Fruit fly (Drosophila melanogaster) whole organism, prepupa: Measurements from ENCODE around the gene Jupiter.

ENCODE experiments used
- Blimp-1 ChIP-seq: fragments of 200-800 bp; sonication (Bioruptor generic); optimal IDR thresholded peaks from 3 replicates; lab custom pipeline; 2017; ENCODE audit warnings: missing biosample characterization, missing genetic modification characterization, mild to moderate bottlenecking, moderate library complexity, missing genetic modification reagents
- CG10631 ChIP-seq: fragments of 200-800 bp; sonication (Bioruptor generic); optimal IDR thresholded peaks from 2 replicates; lab custom pipeline; 2016; ENCODE audit warnings: missing biosample characterization, missing genetic modification characterization
- CG11762 ChIP-seq: fragments of 200-800 bp; sonication (Bioruptor generic); optimal IDR thresholded peaks from 3 replicates; lab custom pipeline; 2016; ENCODE audit warnings: missing biosample characterization, missing genetic modification characterization; ENCODE audit not compliant: insufficient read depth
- CG11902 ChIP-seq: fragments of 200-800 bp; sonication (Bioruptor generic); optimal IDR thresholded peaks from 3 replicates; lab custom pipeline; 2016; ENCODE audit warnings: missing biosample characterization, missing genetic modification characterization
- CG1621 ChIP-seq: fragments of 200-800 bp; sonication (Bioruptor generic); optimal IDR thresholded peaks from 3 replicates; lab custom pipeline; 2018; ENCODE audit warnings: missing biosample characterization, mild to moderate bottlenecking, missing genetic modification characterization
- CG16779 ChIP-seq: fragments of 200-800 bp; sonication (Bioruptor generic); optimal IDR thresholded peaks from 3 replicates; lab custom pipeline; 2017; ENCODE audit warnings: missing biosample characterization, mild to moderate bottlenecking, missing genetic modification characterization
- CG3032 ChIP-seq: fragments of 200-800 bp; optimal IDR thresholded peaks from 2 replicates; lab custom pipeline; 2019; ENCODE audit warnings: missing biosample characterization, mild to moderate bottlenecking, missing genetic modification characterization, moderate library complexity
- CG31627 ChIP-seq: fragments of 200-800 bp; sonication (Bioruptor generic); optimal IDR thresholded peaks from 3 replicates; lab custom pipeline; 2016; ENCODE audit warnings: missing biosample characterization, missing genetic modification characterization
- CG32006 ChIP-seq: fragments of 200-800 bp; sonication (Bioruptor generic); optimal IDR thresholded peaks from 3 replicates; lab custom pipeline; 2017; ENCODE audit warnings: missing biosample characterization, mild to moderate bottlenecking, missing genetic modification characterization
- CG34406 ChIP-seq: fragments of 200-800 bp; sonication (Bioruptor generic); optimal IDR thresholded peaks from 3 replicates; lab custom pipeline; 2016; ENCODE audit warnings: missing biosample characterization, missing genetic modification characterization
- CG3919 ChIP-seq: fragments of 200-800 bp; sonication (Bioruptor generic); optimal IDR thresholded peaks from 3 replicates; lab custom pipeline; 2016; ENCODE audit warnings: missing biosample characterization, missing genetic modification characterization
- CG4318 ChIP-seq: fragments of 200-800 bp; sonication (Bioruptor generic); optimal IDR thresholded peaks from 3 replicates; lab custom pipeline; 2017; ENCODE audit warnings: missing biosample characterization, mild to moderate bottlenecking, missing genetic modification characterization
- CG6163 ChIP-seq: fragments of 200-800 bp; sonication (Bioruptor generic); IDR thresholded peaks from 3 replicates; pipeline ENCODE4 v1.3.6; 2022; ENCODE audit warnings: missing biosample characterization, missing genetic modification characterization
- CG6792 ChIP-seq: fragments of 200-800 bp; sonication (Bioruptor generic); optimal IDR thresholded peaks from 3 replicates; lab custom pipeline; 2016; ENCODE audit warnings: missing biosample characterization, missing genetic modification characterization
- CG6808 ChIP-seq: fragments of 200-800 bp; sonication (Bioruptor generic); optimal IDR thresholded peaks from 3 replicates; lab custom pipeline; 2017; ENCODE audit warnings: missing biosample characterization, missing genetic modification characterization, mild to moderate bottlenecking, moderate library complexity, missing genetic modification reagents
- CG6854 ChIP-seq: fragments of 200-800 bp; sonication (Bioruptor generic); optimal IDR thresholded peaks from 2 replicates; lab custom pipeline; 2017; ENCODE audit warnings: missing biosample characterization, mild to moderate bottlenecking, missing genetic modification characterization
- CG7368 ChIP-seq: fragments of 200-800 bp; sonication (Bioruptor generic); optimal IDR thresholded peaks from 3 replicates; lab custom pipeline; 2016; ENCODE audit warnings: missing biosample characterization, missing genetic modification characterization
- CG8119 ChIP-seq: fragments of 200-800 bp; sonication (Bioruptor generic); IDR thresholded peaks from 3 replicates; pipeline ENCODE4 v1.3.6; 2022; ENCODE audit warnings: missing biosample characterization, missing genetic modification characterization
- CG8319 ChIP-seq: fragments of 200-800 bp; sonication (Bioruptor generic); optimal IDR thresholded peaks from 3 replicates; lab custom pipeline; 2016; ENCODE audit warnings: missing biosample characterization, missing genetic modification characterization
- CG8632 ChIP-seq: fragments of 200-800 bp; sonication (Bioruptor generic); optimal IDR thresholded peaks from 3 replicates; lab custom pipeline; 2016; ENCODE audit warnings: missing biosample characterization, missing genetic modification characterization
- CG9139 ChIP-seq: fragments of 200-800 bp; sonication (Bioruptor generic); optimal IDR thresholded peaks from 3 replicates; lab custom pipeline; 2017; ENCODE audit warnings: missing biosample characterization, mild to moderate bottlenecking, missing genetic modification characterization
- Eip93F ChIP-seq: fragments of 200-800 bp; sonication (Bioruptor generic); optimal IDR thresholded peaks from 2 replicates; lab custom pipeline; 2016; ENCODE audit warnings: missing biosample characterization, mild to moderate bottlenecking, missing genetic modification characterization
- Ets21C ChIP-seq: fragments of 200-800 bp; sonication (Bioruptor generic); optimal IDR thresholded peaks from 3 replicates; lab custom pipeline; 2016; ENCODE audit warnings: missing biosample characterization, missing genetic modification characterization
- Ets96B ChIP-seq: fragments of 200-800 bp; optimal IDR thresholded peaks from 2 replicates; lab custom pipeline; 2019; ENCODE audit warnings: missing biosample characterization, mild to moderate bottlenecking, missing genetic modification characterization, moderate library complexity
- Hr38 ChIP-seq: sonication (Bioruptor generic); optimal IDR thresholded peaks from 2 replicates; lab custom pipeline; 2016; ENCODE audit warnings: missing biosample characterization, missing genetic modification characterization
- Hr39 ChIP-seq: fragments of 200-800 bp; sonication (Bioruptor generic); optimal IDR thresholded peaks from 2 replicates; lab custom pipeline; 2016; ENCODE audit warnings: missing biosample characterization, missing genetic modification characterization
- Hr4 ChIP-seq: fragments of 200-800 bp; sonication (Bioruptor generic); optimal IDR thresholded peaks from 3 replicates; lab custom pipeline; 2016; ENCODE audit warnings: missing biosample characterization, missing genetic modification characterization
- Lpt ChIP-seq: fragments of 200-800 bp; sonication (Bioruptor generic); optimal IDR thresholded peaks from 3 replicates; lab custom pipeline; 2016; ENCODE audit warnings: missing biosample characterization, missing genetic modification characterization
- Met ChIP-seq: fragments of 200-800 bp; sonication (Bioruptor generic); optimal IDR thresholded peaks from 3 replicates; lab custom pipeline; 2016; ENCODE audit warnings: missing biosample characterization, missing genetic modification characterization
- OdsH ChIP-seq: fragments of 200-800 bp; sonication (Bioruptor generic); optimal IDR thresholded peaks from 3 replicates; lab custom pipeline; 2016; ENCODE audit warnings: missing biosample characterization, missing genetic modification characterization
- Sox14 ChIP-seq: fragments of 200-800 bp; sonication (Bioruptor generic); optimal IDR thresholded peaks from 3 replicates; lab custom pipeline; 2016; ENCODE audit warnings: missing biosample characterization, missing genetic modification characterization
- achi ChIP-seq: fragments of 200-800 bp; sonication (Bioruptor generic); optimal IDR thresholded peaks from 3 replicates; lab custom pipeline; 2016; ENCODE audit warnings: missing biosample characterization, missing genetic modification characterization
- cyc ChIP-seq: fragments of 200-800 bp; sonication (Bioruptor generic); optimal IDR thresholded peaks from 3 replicates; lab custom pipeline; 2016; ENCODE audit warnings: missing biosample characterization, missing genetic modification characterization
- dac ChIP-seq: fragments of 200-800 bp; sonication (Bioruptor generic); optimal IDR thresholded peaks from 2 replicates; lab custom pipeline; 2017; ENCODE audit warnings: missing biosample characterization, mild to moderate bottlenecking, missing genetic modification characterization
- dsx ChIP-seq: fragments of 200-800 bp; optimal IDR thresholded peaks from 3 replicates; lab custom pipeline; 2019; ENCODE audit warnings: missing biosample characterization, mild to moderate bottlenecking, missing genetic modification characterization, moderate library complexity; ENCODE audit not compliant: poor library complexity, severe bottlenecking
- eg ChIP-seq: fragments of 200-800 bp; sonication (Bioruptor generic); IDR thresholded peaks from 3 replicates; pipeline ENCODE4 v1.3.6; 2022; ENCODE audit warnings: missing biosample characterization, missing genetic modification characterization
- esn ChIP-seq: fragments of 200-800 bp; sonication (Bioruptor generic); optimal IDR thresholded peaks from 2 replicates; lab custom pipeline; 2016; ENCODE audit warnings: missing biosample characterization, mild to moderate bottlenecking, missing genetic modification characterization, moderate library complexity
- fd59A ChIP-seq: fragments of 200-800 bp; sonication (Bioruptor generic); optimal IDR thresholded peaks from 2 replicates; lab custom pipeline; 2017; ENCODE audit warnings: missing biosample characterization, mild to moderate bottlenecking, missing genetic modification characterization, missing genetic modification reagents
- fd85E ChIP-seq: fragments of 200-800 bp; sonication (Bioruptor generic); optimal IDR thresholded peaks from 3 replicates; lab custom pipeline; 2016; ENCODE audit warnings: missing biosample characterization, missing genetic modification characterization
- fkh ChIP-seq: fragments of 200-800 bp; sonication (Bioruptor generic); optimal IDR thresholded peaks from 3 replicates; lab custom pipeline; 2017; ENCODE audit warnings: missing biosample characterization, mild to moderate bottlenecking, missing genetic modification characterization, moderate library complexity
- lz ChIP-seq: fragments of 200-800 bp; sonication (Bioruptor generic); optimal IDR thresholded peaks from 3 replicates; lab custom pipeline; 2016; ENCODE audit warnings: missing biosample characterization, missing genetic modification characterization
- net ChIP-seq: fragments of 200-800 bp; sonication (Bioruptor generic); optimal IDR thresholded peaks from 3 replicates; lab custom pipeline; 2016; ENCODE audit warnings: missing biosample characterization, missing genetic modification characterization
- spab ChIP-seq: fragments of 200-800 bp; sonication (Bioruptor generic); optimal IDR thresholded peaks from 2 replicates; lab custom pipeline; 2017; ENCODE audit warnings: missing biosample characterization, mild to moderate bottlenecking, missing genetic modification characterization, missing genetic modification reagents
- svp ChIP-seq: fragments of 200-800 bp; sonication (Bioruptor generic); peaks from one replicate; lab custom pipeline; 2016; ENCODE audit warnings: missing biosample characterization, missing genetic modification characterization
- topi ChIP-seq: fragments of 200-800 bp; sonication (Bioruptor generic); optimal IDR thresholded peaks from 3 replicates; lab custom pipeline; 2016; ENCODE audit warnings: missing biosample characterization, missing genetic modification characterization

Jupiter gene

dm6 chr3R:11656614-11657216, 37.0 kb upstream of the Jupiter start (continued):
- TF ChIP-seq lz (GFP tag; lab: Kevin White, UChicago) (peak; percentile 99), CG6792 (GFP tag; lab: Kevin White, UChicago) (peak; percentile 99), dac (GFP tag; lab: Kevin White, UChicago) (peak; percentile 97), svp (peak; percentile 99), CG6854 (peak; percentile 93), CG9139 (GFP tag; lab: Kevin White, UChicago) (peak; percentile 97), Sox14 (GFP tag; lab: Kevin White, UChicago) (peak; percentile 99), fkh (peak; percentile 17), Eip93F (GFP tag; lab: Kevin White, UChicago) (peak; percentile 96), Ets96B (tag; lab: Kevin White, UChicago) (peak; percentile 99), CG31627 (GFP tag; lab: Kevin White, UChicago) (peak; percentile 98), Lpt (peak; percentile 99), Met (GFP tag; lab: Kevin White, UChicago) (peak; percentile 99), fd85E (GFP tag; lab: Kevin White, UChicago) (peak; percentile 95), CG34406 (GFP tag; lab: Kevin White, UChicago) (peak; percentile 98), Hr38 (GFP tag; lab: Kevin White, UChicago) (peak; percentile 83), esn (peak; percentile 99), dsx (GFP tag; lab: Kevin White, UChicago) (peak; percentile 98), net (peak; percentile 99), CG11762 (peak; percentile 98), CG1621 (peak; percentile 98), cyc (peak; percentile 98), CG8119 (GFP tag; lab: Robert Waterston, UW) (peak; percentile 99), CG3032 (tag; lab: Kevin White, UChicago) (peak; percentile 99), CG8319 (GFP tag; lab: Kevin White, UChicago) (peak; percentile 98), CG16779 (tag; lab: Kevin White, UChicago) (peak; percentile 98), eg (GFP tag; lab: Robert Waterston, UW) (peak; percentile 99), CG10631 (peak; percentile 99), CG6163 (GFP tag; lab: Robert Waterston, UW) (peak; percentile 99), OdsH (GFP tag; lab: Kevin White, UChicago) (peak; percentile 99), fd59A (GFP tag; lab: Kevin White, UChicago) (peak; percentile 99), CG3919 (GFP tag; lab: Kevin White, UChicago) (peak; percentile 99), CG7368 (peak; percentile 99), CG4318 (GFP tag; lab: Kevin White, UChicago) (peak; percentile 98)

- peak; percentile 98 for TF ChIP-seq CG32006 (GFP tag; lab: Kevin White, UChicago)
- TF ChIP-seq CG6808 (GFP tag; lab: Kevin White, UChicago): peak; percentile 83
- TF ChIP-seq Hr39: peak; percentile 86
- peak; percentile 81 for TF ChIP-seq CG11902 (GFP tag; lab: Kevin White, UChicago)
- peak; percentile 99 for TF ChIP-seq CG8119 (GFP tag; lab: Robert Waterston, UW)
- TF ChIP-seq dsx (GFP tag; lab: Kevin White, UChicago): peak; percentile 87
- TF ChIP-seq esn: peak; percentile 96
- TF ChIP-seq Ets96B (tag; lab: Kevin White, UChicago): peak; percentile 94
- peak; percentile 97 for TF ChIP-seq Hr4 (GFP tag; lab: Kevin White, UChicago)
- peak; percentile 93 for TF ChIP-seq CG8632 (GFP tag; lab: Kevin White, UChicago)
- TF ChIP-seq CG4318 (GFP tag; lab: Kevin White, UChicago): peak; percentile 97
- TF ChIP-seq CG6792 (GFP tag; lab: Kevin White, UChicago): peak; percentile 95
- peak; percentile 90 for TF ChIP-seq cyc
- peak; percentile 95 for TF ChIP-seq CG7368
- peak; percentile 92 for TF ChIP-seq CG16779 (tag; lab: Kevin White, UChicago)
- TF ChIP-seq CG6854: peak; percentile 82
- TF ChIP-seq achi: peak; percentile 97
- peak; percentile 96 for TF ChIP-seq CG34406 (GFP tag; lab: Kevin White, UChicago)
- peak; percentile 93 for TF ChIP-seq topi
- peak; percentile 78 for TF ChIP-seq CG9139 (GFP tag; lab: Kevin White, UChicago)
- TF ChIP-seq CG31627 (GFP tag; lab: Kevin White, UChicago): peak; percentile 90
- peak; percentile 88 for TF ChIP-seq CG3032 (tag; lab: Kevin White, UChicago)
- TF ChIP-seq Ets21C (GFP tag; lab: Kevin White, UChicago): peak; percentile 87
- peak; percentile 96 for TF ChIP-seq svp
- TF ChIP-seq fkh: peak; percentile 86
- TF ChIP-seq Hr38 (GFP tag; lab: Kevin White, UChicago): no peak
- TF ChIP-seq Blimp-1 (GFP tag; lab: Kevin White, UChicago): peak; percentile 96
- TF ChIP-seq net: peak; percentile 98
- peak; percentile 94 for TF ChIP-seq CG11762
- peak; percentile 94 for TF ChIP-seq Sox14 (GFP tag; lab: Kevin White, UChicago)
- TF ChIP-seq spab (GFP tag; lab: Kevin White, UChicago): peak; percentile 90
- TF ChIP-seq CG6163 (GFP tag; lab: Robert Waterston, UW): peak; percentile 99
- TF ChIP-seq fd85E (GFP tag; lab: Kevin White, UChicago): peak; percentile 80
- TF ChIP-seq CG8319 (GFP tag; lab: Kevin White, UChicago): peak; percentile 85
Measured at dm6 chr3R:11655873-11656374, 36.2 kb upstream of the Jupiter start, which contains the start of gene CG42327. TSS of gene CG42327 (plus strand) at chr3R:11656149.
